Worm (Caenorhabditis elegans) whole organism, late embryonic: ENCODE results near the gene Y116A8C.40.
A peak's percentile ranks its signal among the peaks of the same experiment; 100 is the strongest.

Source experiments
- F13H6.1 ChIP-seq: sonication (generic microtip); optimal IDR thresholded peaks from 2 replicates; lab custom pipeline; 2016; ENCODE audit warnings: missing genetic modification characterization, missing compliant biosample characterization
- ceh-48 ChIP-seq: sonication (generic microtip); optimal IDR thresholded peaks from 2 replicates; lab custom pipeline; 2016; ENCODE audit warnings: missing genetic modification characterization, inconsistent platforms, missing compliant biosample characterization
- che-1 ChIP-seq: sonication (generic microtip); optimal IDR thresholded peaks from 2 replicates; lab custom pipeline; 2016; ENCODE audit warnings: mild to moderate bottlenecking, missing genetic modification characterization, missing compliant biosample characterization
- ets-4 ChIP-seq: sonication (generic microtip); optimal IDR thresholded peaks from 2 replicates; lab custom pipeline; 2016; ENCODE audit warnings: missing genetic modification characterization, missing compliant biosample characterization
- fkh-10 ChIP-seq: fragments of 150-350 bp; optimal IDR thresholded peaks from 2 replicates; lab custom pipeline; 2014; ENCODE audit warnings: missing biosample characterization, missing genetic modification reagents, missing genetic modification characterization
- hlh-8 ChIP-seq: sonication (generic microtip); optimal IDR thresholded peaks from 2 replicates; lab custom pipeline; 2016; ENCODE audit warnings: missing genotype, missing genetic modification characterization, missing compliant biosample characterization
- nfya-1 ChIP-seq: sonication (generic microtip); optimal IDR thresholded peaks from 2 replicates; lab custom pipeline; 2017; ENCODE audit warnings: missing genetic modification characterization, mild to moderate bottlenecking, missing compliant biosample characterization, antibody characterized with exemption, moderate library complexity
- pqm-1 ChIP-seq: sonication (generic microtip); optimal IDR thresholded peaks from 2 replicates; lab custom pipeline; 2016; ENCODE audit warnings: missing genetic modification characterization, missing compliant biosample characterization
- rnt-1 ChIP-seq: sonication (generic microtip); optimal IDR thresholded peaks from 2 replicates; lab custom pipeline; 2016; ENCODE audit warnings: missing genetic modification characterization, missing compliant biosample characterization
- tbx-2 ChIP-seq: sonication (generic microtip); optimal IDR thresholded peaks from 2 replicates; lab custom pipeline; 2016; ENCODE audit warnings: missing genetic modification characterization, missing compliant biosample characterization

DNA sequence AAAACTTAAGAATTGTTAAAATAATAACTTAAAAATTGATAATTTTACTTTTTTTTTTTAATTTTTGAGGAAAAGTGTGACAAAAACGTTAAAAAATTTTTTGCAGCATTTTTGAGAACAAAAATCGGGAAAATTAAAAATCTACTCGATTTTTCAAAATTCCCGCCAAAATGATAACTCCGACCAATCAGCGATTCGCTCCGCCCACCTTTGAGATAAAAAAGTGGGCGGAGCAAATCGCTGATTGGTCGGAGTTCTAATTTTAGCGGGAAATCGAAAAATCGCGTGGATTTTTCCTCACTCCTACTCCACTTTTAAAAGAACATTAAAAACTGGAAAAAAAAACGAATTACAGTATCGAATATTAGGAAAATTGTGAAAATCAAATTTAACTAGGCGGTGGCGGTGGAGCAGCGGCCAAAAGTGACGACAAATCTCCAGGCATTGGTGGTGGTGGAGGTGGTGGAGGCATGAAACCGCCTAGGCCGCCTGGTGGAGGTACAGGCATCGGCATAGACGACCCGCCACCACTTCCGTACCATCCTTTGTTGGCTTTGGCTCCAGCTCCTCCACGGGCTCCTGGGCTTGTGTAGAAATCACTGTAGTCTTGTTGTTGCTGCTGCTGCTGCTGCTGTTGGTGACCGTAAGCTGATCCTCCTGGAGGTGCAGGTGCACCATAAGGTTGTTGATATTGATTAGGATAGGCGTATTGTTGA is 46.5 kb downstream of the Y116A8C.40 start:
- TF ChIP-seq tbx-2 (tag; lab: Kevin White, UChicago) (no peak), che-1 (tag; lab: Kevin White, UChicago) (no peak), F13H6.1 (no peak), nfya-1 (tag; lab: Kevin White, UChicago) (peak; percentile 94), ets-4 (tag; lab: Kevin White, UChicago) (no peak), fkh-10 (GFP tag; lab: Kevin White, UChicago) (no peak), hlh-8 (no peak), pqm-1 (tag; lab: Kevin White, UChicago) (no peak), rnt-1 (tag; lab: Kevin White, UChicago) (no peak), ceh-48 (tag; lab: Kevin White, UChicago) (no peak)
